Worm (Caenorhabditis elegans) whole organism, early embryonic: ENCODE results near the gene C35D10.8.

ENCODE experiments used
- B0310.2 ChIP-seq: sonication (generic microtip); optimal IDR thresholded peaks from 2 replicates; lab custom pipeline; 2016; ENCODE audit warnings: mild to moderate bottlenecking, missing genetic modification characterization, missing compliant biosample characterization
- F13C5.2 ChIP-seq: sonication (generic microtip); optimal IDR thresholded peaks from 2 replicates; lab custom pipeline; 2017; ENCODE audit warnings: mild to moderate bottlenecking, missing genetic modification characterization, inconsistent platforms, missing compliant biosample characterization
- aly-1 ChIP-seq: sonication (generic microtip); optimal IDR thresholded peaks from 2 replicates; lab custom pipeline; 2016; ENCODE audit warnings: missing genetic modification characterization, missing compliant biosample characterization
- ama-1 ChIP-seq: fragments of 150-350 bp; optimal IDR thresholded peaks from 2 replicates; lab custom pipeline; 2014
- ceh-13 ChIP-seq: fragments of 200-800 bp; sonication (Bioruptor generic); optimal IDR thresholded peaks from 2 replicates; lab custom pipeline; 2018; ENCODE audit warnings: mild to moderate bottlenecking, missing genetic modification characterization, missing compliant biosample characterization
- ceh-36 ChIP-seq: sonication (generic microtip); optimal IDR thresholded peaks from 2 replicates; lab custom pipeline; 2016; ENCODE audit warnings: missing genetic modification characterization, inconsistent platforms, missing compliant biosample characterization
- ets-7 ChIP-seq: sonication (generic microtip); optimal IDR thresholded peaks from 2 replicates; lab custom pipeline; 2016; ENCODE audit warnings: missing genotype, missing genetic modification characterization, missing compliant biosample characterization
- flt-1 ChIP-seq: fragments of 200-800 bp; sonication (Bioruptor generic); IDR thresholded peaks from 2 replicates; pipeline ENCODE4 v1.3.6; 2022; ENCODE audit warnings: missing genetic modification characterization, missing compliant biosample characterization
- hmbx-1 ChIP-seq: sonication (generic microtip); optimal IDR thresholded peaks from 2 replicates; lab custom pipeline; 2016; ENCODE audit warnings: mild to moderate bottlenecking, missing genetic modification characterization, missing compliant biosample characterization
- hmg-4 ChIP-seq: fragments of 200-800 bp; sonication (Bioruptor generic); optimal IDR thresholded peaks from 2 replicates; lab custom pipeline; 2018; ENCODE audit warnings: mild to moderate bottlenecking, missing genetic modification characterization, missing compliant biosample characterization
- hnd-1 ChIP-seq: sonication (generic microtip); optimal IDR thresholded peaks from 2 replicates; lab custom pipeline; 2016; ENCODE audit warnings: missing genetic modification characterization, missing compliant biosample characterization
- pes-1 ChIP-seq: fragments of 200-800 bp; sonication (Bioruptor generic); IDR thresholded peaks from 2 replicates; pipeline ENCODE4 v1.3.6; 2022; ENCODE audit warnings: missing genetic modification reagents, missing genetic modification characterization, missing compliant biosample characterization
- scrt-1 ChIP-seq: fragments of 200-800 bp; sonication (Bioruptor generic); IDR thresholded peaks from 2 replicates; pipeline ENCODE4 v1.3.6; 2022; ENCODE audit warnings: missing genetic modification characterization, missing compliant biosample characterization
- sea-1 ChIP-seq: fragments of 200-800 bp; sonication (Bioruptor generic); conservative IDR thresholded peaks from 2 replicates; pipeline ENCODE4 v1.3.6; 2022; ENCODE audit warnings: missing genetic modification characterization, missing compliant biosample characterization
- tbx-11 ChIP-seq: fragments of 200-800 bp; sonication (Bioruptor generic); IDR thresholded peaks from 2 replicates; pipeline ENCODE4 v1.3.6; 2022; ENCODE audit warnings: missing genetic modification characterization, missing compliant biosample characterization
- tbx-37 ChIP-seq: fragments of 200-800 bp; sonication (Bioruptor generic); conservative IDR thresholded peaks from 2 replicates; pipeline ENCODE4 v1.3.6; 2022; ENCODE audit warnings: missing genetic modification reagents, missing genetic modification characterization, missing compliant biosample characterization
- tra-4 ChIP-seq: sonication (generic microtip); optimal IDR thresholded peaks from 2 replicates; lab custom pipeline; 2017; ENCODE audit warnings: missing genetic modification characterization, missing compliant biosample characterization

The C35D10.8 gene

ce11 chrIII:4890997-4891396 lies 36.0 kb downstream of the C35D10.8 start, which contains the start of gene F26F4.5:
F26F4.5 (minus strand) TSS chrIII:4891252.
- TF ChIP-seq pes-1 (no peak), sea-1 (GFP tag; lab: Robert Waterston, UW) (no peak)

ce11 chrIII:4893540-4893939 lies 38.5 kb downstream of the C35D10.8 start, which contains the start of gene F26F4.6:
F26F4.6 (minus strand) TSS chrIII:4893640.
- TF ChIP-seq tra-4 (tag; lab: Kevin White, UChicago) (no peak), pes-1 (no peak), sea-1 (GFP tag; lab: Robert Waterston, UW) (no peak), tbx-11 (GFP tag; lab: Robert Waterston, UW) (no peak), hmbx-1 (tag; lab: Kevin White, UChicago) (no peak), ama-1 (lab: Kevin White, UChicago) (no peak), ceh-13 (GFP tag; lab: Kevin White, UChicago) (no peak), scrt-1 (GFP tag; lab: Robert Waterston, UW) (no peak), F13C5.2 (tag; lab: Kevin White, UChicago) (no peak), B0310.2 (no peak), flt-1 (GFP tag; lab: Robert Waterston, UW) (no peak), ets-7 (tag; lab: Kevin White, UChicago) (no peak), hmg-4 (GFP tag; lab: Kevin White, UChicago) (no peak), tbx-37 (GFP tag; lab: Robert Waterston, UW) (no peak), ceh-36 (tag; lab: Kevin White, UChicago) (no peak), hnd-1 (tag; lab: Kevin White, UChicago) (no peak), aly-1 (no peak)

ce11 chrIII:4895313-4895712 lies 40.3 kb downstream of the C35D10.8 start:
- TF ChIP-seq hmbx-1 (tag; lab: Kevin White, UChicago) (no peak), sea-1 (GFP tag; lab: Robert Waterston, UW) (no peak), flt-1 (GFP tag; lab: Robert Waterston, UW) (no peak), ets-7 (tag; lab: Kevin White, UChicago) (no peak), scrt-1 (GFP tag; lab: Robert Waterston, UW) (no peak), aly-1 (no peak), B0310.2 (no peak), tra-4 (tag; lab: Kevin White, UChicago) (no peak), tbx-11 (GFP tag; lab: Robert Waterston, UW) (no peak)

- TF ChIP-seq tra-4 (tag; lab: Kevin White, UChicago): no peak
- no peak for TF ChIP-seq sea-1 (GFP tag; lab: Robert Waterston, UW)
These were observed 44.1 kb downstream of the C35D10.8 start, which contains the start of gene nhl-2 for ce11 chrIII:4899035-4899578. nhl-2 (minus strand) TSS chrIII:4899085.

- TF ChIP-seq aly-1: no peak
- peak; percentile 19 for TF ChIP-seq B0310.2
- TF ChIP-seq ceh-36 (tag; lab: Kevin White, UChicago): no peak
- peak; percentile 55; the same call in 1 of the 2 replicates for TF ChIP-seq scrt-1 (GFP tag; lab: Robert Waterston, UW)
- peak; percentile 87 for TF ChIP-seq F13C5.2 (tag; lab: Kevin White, UChicago)
- TF ChIP-seq flt-1 (GFP tag; lab: Robert Waterston, UW): no peak
- peak; percentile 5 for TF ChIP-seq ets-7 (tag; lab: Kevin White, UChicago)
- TF ChIP-seq pes-1: no peak
- TF ChIP-seq ceh-13 (GFP tag; lab: Kevin White, UChicago): no peak
- no peak for TF ChIP-seq tbx-11 (GFP tag; lab: Robert Waterston, UW)
- peak; percentile 91 for TF ChIP-seq hmg-4 (GFP tag; lab: Kevin White, UChicago)
- 0 out of 2 replicates have a peak, but pooled peaks have one; percentile 14 for TF ChIP-seq sea-1 (GFP tag; lab: Robert Waterston, UW)
These were observed 44.7 kb downstream of the C35D10.8 start for ce11 chrIII:4899728-4900127.

- no peak for TF ChIP-seq aly-1
- TF ChIP-seq pes-1: no peak
- no peak for TF ChIP-seq ama-1 (lab: Kevin White, UChicago)
- TF ChIP-seq scrt-1 (GFP tag; lab: Robert Waterston, UW): no peak
- TF ChIP-seq ceh-13 (GFP tag; lab: Kevin White, UChicago): no peak
- TF ChIP-seq tra-4 (tag; lab: Kevin White, UChicago): no peak
- no peak for TF ChIP-seq ceh-36 (tag; lab: Kevin White, UChicago)
- no peak for TF ChIP-seq B0310.2
- TF ChIP-seq tbx-37 (GFP tag; lab: Robert Waterston, UW): no peak
- TF ChIP-seq tbx-11 (GFP tag; lab: Robert Waterston, UW): no peak
- no peak for TF ChIP-seq hmg-4 (GFP tag; lab: Kevin White, UChicago)
- no peak for TF ChIP-seq hmbx-1 (tag; lab: Kevin White, UChicago)
- TF ChIP-seq flt-1 (GFP tag; lab: Robert Waterston, UW): no peak
- no peak for TF ChIP-seq sea-1 (GFP tag; lab: Robert Waterston, UW)
- no peak for TF ChIP-seq F13C5.2 (tag; lab: Kevin White, UChicago)
- TF ChIP-seq hnd-1 (tag; lab: Kevin White, UChicago): no peak
- TF ChIP-seq ets-7 (tag; lab: Kevin White, UChicago): no peak
These were observed 45.2 kb downstream of the C35D10.8 start, which contains the start of gene tag-340 for ce11 chrIII:4900260-4900659. tag-340 (plus strand) TSS chrIII:4900508.

- TF ChIP-seq aly-1 (no peak), tbx-11 (GFP tag; lab: Robert Waterston, UW) (no peak)
These were observed 48.8 kb downstream of the C35D10.8 start, which contains the start of gene kbp-2 for ce11 chrIII:4903784-4904183. kbp-2 (minus strand) TSS chrIII:4903884.

- TF ChIP-seq ets-7 (tag; lab: Kevin White, UChicago) (peak; percentile 41), ceh-13 (GFP tag; lab: Kevin White, UChicago) (peak; percentile 18), sea-1 (GFP tag; lab: Robert Waterston, UW) (no peak), hmbx-1 (tag; lab: Kevin White, UChicago) (no peak), pes-1 (0 out of 2 replicates have a peak, but pooled peaks have one; percentile 40), hmg-4 (GFP tag; lab: Kevin White, UChicago) (peak; percentile 25), tbx-37 (GFP tag; lab: Robert Waterston, UW) (0 out of 2 replicates have a peak, but pooled peaks have one; percentile 12)
These were observed 50.4 kb downstream of the C35D10.8 start, which contains the start of gene F26F4.8 for ce11 chrIII:4905405-4905804. F26F4.8 (minus strand) TSS chrIII:4905473.
